Worm (Caenorhabditis elegans): ENCODE measurements around the gene pup-2.

The pup-2 gene

ce11 chrIII:5214162-5214561 lies 28.4 kb downstream of the pup-2 start:
- no peak for TF ChIP-seq sma-3 (GFP tag; optimal IDR thresholded peaks at IDR 0.05)
- TF ChIP-seq elt-1 (tag; optimal IDR thresholded peaks at IDR 0.05) = no peak
- no peak for TF ChIP-seq nhr-25 (tag; optimal IDR thresholded peaks at IDR 0.05)
- no peak for TF ChIP-seq R02D3.7 (tag; optimal IDR thresholded peaks at IDR 0.05)
- TF ChIP-seq fos-1 (tag; optimal IDR thresholded peaks at IDR 0.05) = no peak
- no peak for TF ChIP-seq nhr-12 (tag; optimal IDR thresholded peaks at IDR 0.05)
- no peak for TF ChIP-seq lin-11 (tag; optimal IDR thresholded peaks at IDR 0.05)
- TF ChIP-seq C34F6.9 (tag; optimal IDR thresholded peaks at IDR 0.05) = no peak
- TF ChIP-seq nhr-237 (tag; optimal IDR thresholded peaks at IDR 0.05) = no peak
- no peak for TF ChIP-seq nhr-21 (tag; optimal IDR thresholded peaks at IDR 0.05)
- TF ChIP-seq zag-1 (tag; optimal IDR thresholded peaks at IDR 0.05) = no peak
- no peak for TF ChIP-seq unc-55 (GFP tag; optimal IDR thresholded peaks at IDR 0.05)
- no peak for TF ChIP-seq peb-1 (tag; optimal IDR thresholded peaks at IDR 0.05)
- no peak for TF ChIP-seq F13H6.1 (tag; optimal IDR thresholded peaks at IDR 0.05)
- TF ChIP-seq ztf-1 (GFP tag; conservative IDR thresholded peaks at IDR 0.05) = no peak
- TF ChIP-seq aly-2 (tag; optimal IDR thresholded peaks at IDR 0.05) = no peak
- no peak for TF ChIP-seq ztf-4 (tag; optimal IDR thresholded peaks at IDR 0.05)
- TF ChIP-seq crh-2 (tag; optimal IDR thresholded peaks at IDR 0.05) = no peak
- TF ChIP-seq lin-13 (GFP tag; optimal IDR thresholded peaks at IDR 0.05) = no peak
- TF ChIP-seq nhr-77 (tag; optimal IDR thresholded peaks at IDR 0.05) = no peak

DNA sequence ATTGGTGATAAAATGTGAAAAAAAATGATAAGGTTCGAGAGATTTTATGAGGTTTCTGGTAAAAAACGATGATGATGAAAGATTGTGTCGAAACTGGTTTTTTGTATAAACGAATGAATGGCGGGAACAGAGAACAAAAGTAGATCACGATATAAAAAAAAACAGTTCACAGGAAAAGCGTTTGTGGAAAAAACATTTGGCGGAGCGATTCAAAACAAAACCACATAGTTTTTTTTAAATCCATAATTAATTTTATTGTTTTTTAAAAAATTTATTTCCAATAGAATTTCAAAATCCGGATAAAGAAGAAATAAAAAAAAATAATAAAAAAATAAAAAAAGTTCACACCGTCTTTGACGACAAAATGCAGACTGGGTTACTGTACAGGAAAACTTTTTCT lies 29.7 kb downstream of the pup-2 start, which contains the start of gene ZC155.4:
ZC155.4 (minus strand) TSS at position 101 of the 400 bp plus-strand sequence.
- TF ChIP-seq mbf-1 (tag; optimal IDR thresholded peaks at IDR 0.05) (no peak), ZK546.5 (tag; optimal IDR thresholded peaks at IDR 0.05) (no peak), ztf-4 (tag; optimal IDR thresholded peaks at IDR 0.05) (no peak), elt-3 (tag; optimal IDR thresholded peaks at IDR 0.05) (no peak), nhr-11 (tag; optimal IDR thresholded peaks at IDR 0.05) (no peak), peb-1 (tag; optimal IDR thresholded peaks at IDR 0.05) (no peak)

DNA sequence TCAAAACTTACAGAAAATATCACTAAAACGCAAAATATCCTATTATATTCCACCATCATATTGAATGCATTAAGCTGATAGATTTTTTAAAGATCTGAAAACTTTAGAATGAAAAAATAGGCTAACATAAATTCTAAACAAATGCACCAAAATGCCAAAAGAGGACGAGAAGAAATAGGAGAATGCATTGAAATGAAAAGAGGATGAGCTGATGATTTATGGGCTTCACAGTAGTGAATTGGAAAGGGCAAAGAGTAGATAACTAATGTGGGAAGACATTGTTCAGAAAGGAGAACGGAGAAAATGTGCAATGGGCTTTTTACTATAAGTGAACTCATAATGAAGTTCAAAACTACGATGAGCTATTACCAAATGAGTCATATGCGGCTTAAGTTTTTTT lies 31.8 kb downstream of the pup-2 start, which contains the start of gene cutl-19:
cutl-19 (minus strand) TSS at position 101 of the 400 bp plus-strand sequence.
- no peak for TF ChIP-seq nhr-25 (tag; optimal IDR thresholded peaks at IDR 0.05)
- no peak for TF ChIP-seq nhr-129 (tag; optimal IDR thresholded peaks at IDR 0.05)
- TF ChIP-seq unc-62 (GFP tag; optimal IDR thresholded peaks at IDR 0.05) = no peak
- TF ChIP-seq elt-3 (tag; optimal IDR thresholded peaks at IDR 0.05) = no peak
- no peak for TF ChIP-seq alr-1 (tag; optimal IDR thresholded peaks at IDR 0.05)
- TF ChIP-seq nhr-12 (tag; optimal IDR thresholded peaks at IDR 0.05) = no peak
- no peak for TF ChIP-seq mab-5 (tag; optimal IDR thresholded peaks at IDR 0.05)

DNA sequence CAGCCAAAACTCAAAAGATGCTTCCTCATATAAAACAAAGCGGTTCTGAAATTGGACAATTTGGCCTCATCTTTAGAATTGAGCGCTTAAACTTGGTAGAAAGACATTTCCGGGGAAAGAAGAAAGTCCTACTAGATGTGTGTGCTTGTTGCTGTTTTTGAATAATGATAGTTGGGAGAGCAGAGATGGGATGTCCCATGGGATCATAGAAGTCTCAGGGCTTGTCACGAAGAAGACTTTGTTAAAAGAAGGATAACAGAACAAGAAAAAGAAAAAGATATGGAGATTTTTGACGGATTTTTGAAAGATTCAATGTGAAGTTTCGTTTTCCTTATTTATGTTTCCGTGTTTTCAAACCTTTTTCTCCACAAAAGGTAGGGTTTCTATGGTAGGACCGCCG lies 33.0 kb downstream of the pup-2 start, which contains the start of gene ZC155.2:
ZC155.2 (plus strand) TSS at position 301 of the 400 bp plus-strand sequence.
- TF ChIP-seq mdl-1 (tag; optimal IDR thresholded peaks at IDR 0.05) (no peak), mab-5 (tag; optimal IDR thresholded peaks at IDR 0.05) (peak; percentile 23), nhr-25 (tag; optimal IDR thresholded peaks at IDR 0.05) (no peak)

DNA sequence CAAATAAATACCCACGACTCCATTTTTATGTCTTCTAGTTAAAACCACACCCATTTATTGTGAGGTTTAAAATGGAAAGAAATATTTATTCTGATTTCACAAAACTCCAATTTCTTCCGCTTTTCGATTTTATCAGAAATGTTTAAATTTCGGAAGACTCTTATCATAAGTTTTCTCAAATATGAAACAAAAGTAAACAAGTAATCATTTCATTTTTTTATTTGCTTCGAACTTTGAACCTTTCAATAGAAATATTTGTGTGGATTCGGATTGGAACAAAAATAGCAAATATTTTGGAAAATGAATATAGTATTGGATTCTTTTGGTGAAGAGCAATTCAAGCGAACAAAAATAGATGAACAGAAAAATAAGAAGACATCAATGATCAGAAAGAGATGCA lies 36.1 kb downstream of the pup-2 start:
- no peak for TF ChIP-seq nhr-25 (tag; optimal IDR thresholded peaks at IDR 0.05)
- TF ChIP-seq nhr-129 (tag; optimal IDR thresholded peaks at IDR 0.05) = no peak
- TF ChIP-seq ceh-82 (tag; optimal IDR thresholded peaks at IDR 0.05) = no peak
- no peak for TF ChIP-seq blmp-1 (tag; optimal IDR thresholded peaks at IDR 0.05; ENCODE audit: insufficient read depth)
- TF ChIP-seq peb-1 (tag; optimal IDR thresholded peaks at IDR 0.05) = no peak
- TF ChIP-seq gmeb-1 (tag; optimal IDR thresholded peaks at IDR 0.05) = no peak
- TF ChIP-seq aly-2 (tag; optimal IDR thresholded peaks at IDR 0.05) = no peak
- no peak for TF ChIP-seq C34F6.9 (tag; optimal IDR thresholded peaks at IDR 0.05)
- no peak for TF ChIP-seq zag-1 (tag; optimal IDR thresholded peaks at IDR 0.05)
- no peak for TF ChIP-seq nhr-23 (tag; optimal IDR thresholded peaks at IDR 0.05)
- no peak for TF ChIP-seq nhr-21 (tag; optimal IDR thresholded peaks at IDR 0.05)
- no peak for TF ChIP-seq snpc-4 (tag; optimal IDR thresholded peaks at IDR 0.05)
- no peak for TF ChIP-seq sma-3 (GFP tag; optimal IDR thresholded peaks at IDR 0.05)
- TF ChIP-seq ceh-16 (tag; optimal IDR thresholded peaks at IDR 0.05) = no peak
- TF ChIP-seq elt-1 (tag; optimal IDR thresholded peaks at IDR 0.05) = no peak
- no peak for TF ChIP-seq unc-62 (GFP tag; optimal IDR thresholded peaks at IDR 0.05)
- TF ChIP-seq fos-1 (tag; optimal IDR thresholded peaks at IDR 0.05) = no peak

Measured in whole organism, L2 larva.